Worm (Caenorhabditis elegans) whole organism, L4/young adult: Measurements from ENCODE around the gene eat-6.

Source experiments
- W03F9.2 ChIP-seq: fragments of 150-350 bp; optimal IDR thresholded peaks from 2 replicates; lab custom pipeline; 2014; ENCODE audit warnings: missing biosample characterization, missing genetic modification characterization
- dao-5 ChIP-seq: sonication (generic microtip); optimal IDR thresholded peaks from 2 replicates; lab custom pipeline; 2016; ENCODE audit warnings: missing genotype, missing genetic modification characterization, moderate library complexity, missing compliant biosample characterization
- him-1 ChIP-seq: sonication (generic microtip); optimal IDR thresholded peaks from 2 replicates; lab custom pipeline; 2016; ENCODE audit warnings: missing genotype, missing genetic modification reagents, missing genetic modification characterization, missing compliant biosample characterization

DNA sequence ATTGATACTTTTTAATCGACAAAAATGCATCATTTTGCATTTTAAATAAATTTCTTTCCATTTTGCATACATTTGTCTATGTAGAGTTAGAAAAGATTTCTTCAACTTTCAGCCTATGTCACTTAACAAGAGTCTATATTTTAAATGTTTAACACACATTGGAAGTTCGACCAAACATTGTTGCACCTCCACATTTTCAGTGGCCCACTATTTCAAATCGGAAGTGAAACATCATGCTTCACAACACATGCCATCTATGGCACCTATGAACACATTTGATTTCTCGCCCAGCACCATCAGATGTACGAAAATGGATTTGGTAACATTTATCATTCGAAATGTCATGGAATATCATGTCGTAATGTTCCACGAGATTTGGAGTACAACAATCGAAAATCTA, 8.9 kb upstream of the eat-6 start, which contains the start of gene dhc-3:
- TF ChIP-seq W03F9.2 (tag; lab: Kevin White, UChicago) (no peak), him-1 (tag; lab: Kevin White, UChicago) (no peak), dao-5 (tag; lab: Kevin White, UChicago) (no peak)
